Worm (Caenorhabditis elegans) whole organism, L4 larva: Measurements from ENCODE around the gene nhr-280.
"Not testable (repeated sequence)": the region's sequence is repeated elsewhere in the genome, so short reads cannot be mapped to it uniquely, and the experiment has no call there.

Source experiments
- D1046.2 ChIP-seq: fragments of 200-800 bp; sonication (Bioruptor generic); IDR thresholded peaks from 2 replicates; pipeline ENCODE4 v1.3.6; 2022; ENCODE audit warnings: missing genetic modification characterization, missing compliant biosample characterization
- Y105C5A.15 ChIP-seq: fragments of 200-800 bp; sonication (Bioruptor generic); IDR thresholded peaks from 2 replicates; pipeline ENCODE4 v1.3.6; 2022; ENCODE audit warnings: missing genetic modification characterization, missing compliant biosample characterization
- Y48G9A.11 ChIP-seq: fragments of 200-800 bp; sonication (Bioruptor generic); IDR thresholded peaks from 2 replicates; pipeline ENCODE4 v1.3.6; 2022; ENCODE audit warnings: missing genetic modification reagents, missing genetic modification characterization, missing compliant biosample characterization
- ZK546.5 ChIP-seq, 2 experiments: sonication (generic microtip); optimal IDR thresholded peaks; 2 replicates each; lab custom pipeline; 2017; ENCODE audit warnings: missing biosample characterization in 2 of 2, missing genetic modification characterization in 2 of 2
- aha-1 ChIP-seq: fragments of 150-350 bp; peaks from one replicate; lab custom pipeline; 2014; ENCODE audit warnings: missing biosample characterization, missing genetic modification characterization
- ama-1 ChIP-seq: fragments of 150-350 bp; optimal IDR thresholded peaks from 2 replicates; lab custom pipeline; 2014; ENCODE audit warnings: inconsistent platforms, mixed read lengths
- ceh-20 ChIP-seq: fragments of 200-800 bp; sonication (Bioruptor generic); IDR thresholded peaks from 2 replicates; pipeline ENCODE4 v1.3.6; 2022; ENCODE audit warnings: missing genetic modification reagents, missing genetic modification characterization, missing compliant biosample characterization
- ceh-44 ChIP-seq: fragments of 200-800 bp; sonication (Bioruptor generic); IDR thresholded peaks from 2 replicates; pipeline ENCODE4 v1.3.6; 2022; ENCODE audit warnings: missing genetic modification reagents, missing genetic modification characterization, missing compliant biosample characterization
- ces-1 ChIP-seq: fragments of 150-350 bp; sonication (generic microtip); optimal IDR thresholded peaks from 4 replicates; lab custom pipeline; 2014; ENCODE audit warnings: missing biosample characterization, missing genetic modification reagents, missing genetic modification characterization
- cey-2 ChIP-seq: sonication (generic microtip); optimal IDR thresholded peaks from 3 replicates; lab custom pipeline; 2017; ENCODE audit warnings: missing genetic modification characterization, mild to moderate bottlenecking, missing compliant biosample characterization, antibody characterized with exemption, borderline replicate concordance; ENCODE audit not compliant: insufficient read depth
- daf-12 ChIP-seq: fragments of 150-350 bp; optimal IDR thresholded peaks from 2 replicates; lab custom pipeline; 2014; ENCODE audit warnings: missing biosample characterization, missing genetic modification reagents, missing genetic modification characterization
- dmd-6 ChIP-seq: fragments of 200-800 bp; sonication (Bioruptor generic); IDR thresholded peaks from 2 replicates; pipeline ENCODE4 v1.3.6; 2022; ENCODE audit warnings: missing genetic modification reagents, missing genetic modification characterization, missing compliant biosample characterization
- duxl-1 ChIP-seq: sonication (generic microtip); optimal IDR thresholded peaks from 2 replicates; lab custom pipeline; 2016; ENCODE audit warnings: mild to moderate bottlenecking, missing genetic modification characterization, moderate library complexity, missing compliant biosample characterization; ENCODE audit not compliant: poor library complexity
- egl-27 ChIP-seq: sonication (generic microtip); optimal IDR thresholded peaks from 3 replicates; lab custom pipeline; 2017; ENCODE audit warnings: missing biosample characterization, missing genetic modification reagents, missing genetic modification characterization
- fkh-10 ChIP-seq: fragments of 150-350 bp; optimal IDR thresholded peaks from 2 replicates; lab custom pipeline; 2014; ENCODE audit warnings: missing biosample characterization, missing genetic modification reagents, missing genetic modification characterization
- gei-8 ChIP-seq: fragments of 200-800 bp; sonication (Bioruptor generic); optimal IDR thresholded peaks from 2 replicates; lab custom pipeline; 2018; ENCODE audit warnings: mild to moderate bottlenecking, missing genetic modification characterization, missing compliant biosample characterization
- hif-1 ChIP-seq, 2 experiments: sonication (generic microtip); optimal IDR thresholded peaks; 2 replicates each; lab custom pipeline; 2016 to 2017; ENCODE audit warnings: missing compliant biosample characterization in 2 of 2, missing genetic modification characterization in 2 of 2, missing genetic modification reagents in 2 of 2, missing genotype in 2 of 2, mild to moderate bottlenecking in 1 of 2
- hlh-11 ChIP-seq: fragments of 200-800 bp; sonication (Bioruptor generic); optimal IDR thresholded peaks from 2 replicates; lab custom pipeline; 2018; ENCODE audit warnings: mild to moderate bottlenecking, missing genetic modification characterization, missing compliant biosample characterization
- hlh-30 ChIP-seq: sonication (generic microtip); optimal IDR thresholded peaks from 2 replicates; lab custom pipeline; 2017; ENCODE audit warnings: antibody characterized with exemption, mild to moderate bottlenecking, missing genetic modification characterization, missing compliant biosample characterization; ENCODE audit not compliant: insufficient read depth
- hmg-1.1 ChIP-seq: fragments of 200-800 bp; sonication (Bioruptor generic); IDR thresholded peaks from 2 replicates; pipeline ENCODE4 v1.3.6; 2022; ENCODE audit warnings: missing genetic modification reagents, missing genetic modification characterization, missing compliant biosample characterization
- lin-29 ChIP-seq: fragments of 200-800 bp; sonication (Bioruptor generic); IDR thresholded peaks from 2 replicates; pipeline ENCODE4 v1.3.6; 2022; ENCODE audit warnings: missing genetic modification reagents, missing genetic modification characterization, missing compliant biosample characterization
- lsy-2 ChIP-seq, 2 experiments: fragments of 150-350 bp in 1 of 2; sonication (generic microtip) in 1 of 2; optimal IDR thresholded peaks; 2 replicates each; lab custom pipeline; 2014 to 2017; ENCODE audit warnings: missing biosample characterization in 2 of 2, missing genetic modification characterization in 2 of 2
- mdt-29 ChIP-seq: fragments of 200-800 bp; sonication (Bioruptor generic); IDR thresholded peaks from 2 replicates; pipeline ENCODE4 v1.3.6; 2022; ENCODE audit warnings: missing genetic modification reagents, missing genetic modification characterization, missing compliant biosample characterization
- mxl-2 ChIP-seq: fragments of 200-800 bp; sonication (Bioruptor generic); conservative IDR thresholded peaks from 2 replicates; pipeline ENCODE4 v1.3.6; 2022; ENCODE audit warnings: missing genetic modification reagents, missing genetic modification characterization, missing compliant biosample characterization
- nhr-11 ChIP-seq: fragments of 150-350 bp; optimal IDR thresholded peaks from 2 replicates; lab custom pipeline; 2014; ENCODE audit warnings: missing biosample characterization, missing genetic modification characterization
- nhr-28 ChIP-seq: fragments of 150-350 bp; optimal IDR thresholded peaks from 2 replicates; lab custom pipeline; 2014; ENCODE audit warnings: missing biosample characterization, missing genetic modification characterization
- nhr-41 ChIP-seq: fragments of 200-800 bp; sonication (Bioruptor generic); IDR thresholded peaks from 2 replicates; pipeline ENCODE4 v1.3.6; 2022; ENCODE audit warnings: missing genetic modification reagents, missing genetic modification characterization, missing compliant biosample characterization
- nhr-42 ChIP-seq: fragments of 200-800 bp; sonication (Bioruptor generic); IDR thresholded peaks from 2 replicates; pipeline ENCODE4 v1.3.6; 2022; ENCODE audit warnings: missing genetic modification characterization, missing compliant biosample characterization
- nhr-48 ChIP-seq: sonication (generic microtip); optimal IDR thresholded peaks from 2 replicates; lab custom pipeline; 2016; ENCODE audit warnings: mild to moderate bottlenecking, missing genetic modification characterization, missing compliant biosample characterization
- nhr-76 ChIP-seq: fragments of 150-350 bp; optimal IDR thresholded peaks from 2 replicates; lab custom pipeline; 2014; ENCODE audit warnings: missing biosample characterization, missing genetic modification characterization
- nhr-77 ChIP-seq: fragments of 150-350 bp; optimal IDR thresholded peaks from 2 replicates; lab custom pipeline; 2014; ENCODE audit warnings: missing biosample characterization, missing genetic modification characterization
- pha-4 ChIP-seq, 2 experiments: fragments of 150-350 bp in 1 of 2; fragments of 200-800 bp in 1 of 2; sonication (Bioruptor generic) in 1 of 2; IDR thresholded peaks in 1 of 2; optimal IDR thresholded peaks in 1 of 2; 2 replicates each; pipeline versions ENCODE4 v1.3.6 to Lab custom; 2014 to 2022; ENCODE audit warnings: missing genetic modification characterization in 2 of 2, missing genetic modification reagents in 2 of 2, missing biosample characterization in 1 of 2, missing compliant biosample characterization in 1 of 2
- saeg-2 ChIP-seq: fragments of 200-800 bp; sonication (Bioruptor generic); IDR thresholded peaks from 2 replicates; pipeline ENCODE4 v1.3.6; 2022; ENCODE audit warnings: missing genetic modification reagents, missing genetic modification characterization, missing compliant biosample characterization
- set-16 ChIP-seq: fragments of 200-800 bp; sonication (Bioruptor generic); IDR thresholded peaks from 2 replicates; pipeline ENCODE4 v1.3.6; 2022; ENCODE audit warnings: missing genetic modification reagents, missing genetic modification characterization, missing compliant biosample characterization
- skn-1 ChIP-seq: fragments of 150-350 bp; optimal IDR thresholded peaks from 2 replicates; lab custom pipeline; 2014; ENCODE audit warnings: missing biosample characterization, missing genetic modification characterization
- snpc-1.2 ChIP-seq: fragments of 200-800 bp; sonication (Bioruptor generic); IDR thresholded peaks from 2 replicates; pipeline ENCODE4 v1.3.6; 2022; ENCODE audit warnings: missing genetic modification reagents, missing genetic modification characterization, missing compliant biosample characterization
- spr-3 ChIP-seq: fragments of 200-800 bp; sonication (Bioruptor generic); optimal IDR thresholded peaks from 2 replicates; lab custom pipeline; 2018; ENCODE audit warnings: mild to moderate bottlenecking, missing genetic modification characterization, missing compliant biosample characterization
- tra-1 ChIP-seq: fragments of 200-800 bp; sonication (Bioruptor generic); IDR thresholded peaks from 2 replicates; pipeline ENCODE4 v1.3.6; 2022; ENCODE audit warnings: missing genetic modification reagents, missing genetic modification characterization, missing compliant biosample characterization
- unc-62 ChIP-seq, 3 experiments: fragments of 150-350 bp in 1 of 3; sonication (generic microtip); optimal IDR thresholded peaks in 2 of 3; peaks in 1 of 3; 1 replicate in 1 of 3; 2 replicates in 2 of 3; lab custom pipeline; 2014 to 2017; ENCODE audit warnings: missing biosample characterization in 3 of 3, missing genetic modification characterization in 3 of 3, missing genetic modification reagents in 3 of 3, missing genotype in 1 of 3
- zip-2 ChIP-seq: fragments of 150-350 bp; optimal IDR thresholded peaks from 2 replicates; lab custom pipeline; 2014; ENCODE audit warnings: missing biosample characterization, missing genetic modification characterization

Gene nhr-280

DNA sequence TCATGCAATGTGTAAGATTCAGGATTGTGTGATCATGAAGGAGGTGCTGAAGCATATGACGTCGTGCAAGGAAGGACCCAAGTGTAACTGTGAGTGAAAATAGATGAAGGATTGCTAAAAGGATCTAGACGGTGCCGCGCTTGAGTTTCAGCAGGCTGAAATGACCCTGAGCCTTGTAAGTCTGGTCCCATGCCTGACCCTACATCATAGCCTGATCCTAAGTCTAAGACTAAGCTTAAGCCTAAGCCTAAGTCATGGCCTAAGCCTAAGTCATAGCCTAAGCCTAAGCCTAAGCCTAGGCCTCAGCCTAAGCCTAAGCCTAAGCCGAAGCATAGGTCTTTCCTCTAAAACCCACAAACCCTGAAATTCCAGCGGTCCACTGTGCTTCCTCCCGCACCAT, 12.7 kb downstream of the nhr-280 start:
- TF ChIP-seq spr-3: no peak
- peak; percentile 91 for TF ChIP-seq aha-1

DNA sequence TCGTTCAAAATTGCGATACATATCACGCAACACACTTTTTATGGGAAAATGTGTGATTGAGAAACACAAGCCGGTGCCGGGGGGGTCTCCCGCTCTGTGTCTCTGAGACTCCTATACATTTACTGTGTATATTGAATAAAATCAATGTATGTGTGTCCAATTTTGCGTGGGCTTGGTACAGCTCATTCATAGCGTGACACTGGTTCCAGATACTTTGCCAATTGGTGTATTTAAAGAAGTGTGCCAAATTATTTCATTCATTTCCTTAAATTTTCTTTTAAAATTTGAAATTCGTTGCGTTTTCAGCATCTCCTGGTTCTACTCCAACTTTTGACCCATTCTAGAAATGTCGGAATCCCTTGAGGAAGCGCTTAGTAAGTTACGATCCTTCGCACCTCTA, 13.3 kb downstream of the nhr-280 start, which contains the start of gene C29F9.5:
C29F9.5 (plus strand) TSS at position 301 of the 400 bp plus-strand sequence.
- TF ChIP-seq pha-4 (GFP tag; IDR thresholded peaks at IDR 0.05; lab: Robert Waterston, UW) (no peak), pha-4 (tag; optimal IDR thresholded peaks at IDR 0.05; lab: Kevin White, UChicago) (no peak), unc-62 (GFP tag; optimal IDR thresholded peaks at IDR 0.05 in 1 of 2; lab: Kevin White, UChicago) (peak in 1 of 2 experiments; percentile 59), unc-62 (tag; optimal IDR thresholded peaks at IDR 0.05; lab: Kevin White, UChicago) (no peak), nhr-77 (tag; lab: Kevin White, UChicago) (no peak)

DNA sequence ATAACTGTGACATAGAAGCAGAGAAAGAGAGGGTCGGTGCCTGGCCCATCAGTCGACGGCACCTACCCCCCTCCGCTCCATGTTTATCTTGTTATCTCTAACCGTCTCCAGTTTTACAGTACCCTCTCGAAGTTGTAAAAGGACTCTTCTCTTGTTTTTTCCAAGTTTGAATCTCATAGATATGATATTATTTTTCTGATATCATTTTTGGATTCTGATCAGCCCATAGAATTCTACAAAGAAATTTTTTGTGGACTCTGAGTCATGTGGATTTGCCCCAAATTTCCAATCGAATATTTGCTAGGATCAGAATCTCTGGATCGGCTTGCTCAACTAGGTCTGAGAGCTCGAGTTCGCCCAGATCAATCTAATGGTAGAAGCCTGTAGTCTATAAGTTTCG, 15.9 kb downstream of the nhr-280 start, which contains the start of gene C29F9.6:
C29F9.6 (plus strand) TSS at position 301 of the 400 bp plus-strand sequence.
- TF ChIP-seq duxl-1 (tag; lab: Kevin White, UChicago) (no peak), set-16 (no peak), tra-1 (GFP tag; lab: Robert Waterston, UW) (no peak), Y48G9A.11 (GFP tag; lab: Robert Waterston, UW) (no peak), nhr-42 (GFP tag; lab: Robert Waterston, UW) (no peak), cey-2 (tag; lab: Kevin White, UChicago) (no peak), nhr-28 (tag; lab: Kevin White, UChicago) (no peak), saeg-2 (GFP tag; lab: Robert Waterston, UW) (no peak), hlh-30 (tag; lab: Kevin White, UChicago) (no peak), fkh-10 (no peak), aha-1 (no peak), ces-1 (no peak), hif-1 (tag; optimal IDR thresholded peaks at IDR 0.05; lab: Kevin White, UChicago) (no peak), ZK546.5 (tag; optimal IDR thresholded peaks at IDR 0.05; lab: Kevin White, UChicago) (no peak), daf-12 (tag; lab: Kevin White, UChicago) (no peak), egl-27 (tag; lab: Kevin White, UChicago) (no peak), dmd-6 (GFP tag; lab: Robert Waterston, UW) (no peak)

DNA sequence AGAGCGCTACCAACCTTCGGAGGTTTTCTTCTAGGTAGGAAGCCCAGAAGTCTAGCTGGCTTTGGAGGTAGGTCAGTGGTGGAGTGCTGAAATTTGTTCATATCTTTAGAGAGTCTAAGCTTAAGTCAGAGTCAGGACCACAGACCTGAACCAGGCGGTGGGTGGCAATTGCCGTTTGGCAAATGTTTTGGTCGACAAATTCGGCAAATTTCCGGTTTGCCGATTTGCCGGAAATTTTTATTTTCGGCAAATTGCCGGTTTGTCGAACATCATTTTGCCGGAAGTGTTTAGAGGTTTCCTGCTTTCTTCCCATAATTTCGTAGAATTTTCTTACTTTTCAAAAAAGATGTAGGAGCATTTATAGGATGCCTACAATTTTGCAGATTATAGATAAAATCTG, 31.7 kb downstream of the nhr-280 start, which contains the start of gene C29F9.9:
C29F9.9 (minus strand) TSS at position 101 of the 400 bp plus-strand sequence.
- not testable (repeated sequence) for TF ChIP-seq skn-1; mdt-29 (GFP tag; lab: Robert Waterston, UW); ceh-20 (GFP tag; lab: Robert Waterston, UW)

DNA sequence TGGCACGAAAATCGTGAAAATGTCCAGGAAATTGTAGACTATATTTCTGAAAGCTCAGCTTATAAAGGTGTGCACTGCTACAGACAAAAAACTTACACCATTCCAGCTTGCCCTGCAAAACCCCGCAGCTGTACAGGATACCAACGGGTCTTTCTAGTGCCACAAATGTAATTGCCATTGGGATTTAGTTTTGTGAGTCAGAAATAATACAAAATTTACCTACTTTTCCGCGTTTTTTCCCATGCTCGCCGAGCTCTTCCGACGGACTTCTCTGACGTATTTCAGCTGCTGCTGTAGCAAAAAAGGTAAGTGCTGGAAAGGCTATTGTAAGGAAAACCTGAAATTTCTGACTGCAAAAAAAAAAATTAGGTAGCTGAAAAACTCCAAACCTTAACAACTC, 33.5 kb downstream of the nhr-280 start, which contains the start of gene C29F9.8:
C29F9.8 (minus strand) TSS at position 101 of the 400 bp plus-strand sequence.
- not testable (repeated sequence) for TF ChIP-seq nhr-76 (tag; lab: Kevin White, UChicago); nhr-48; D1046.2 (GFP tag; lab: Robert Waterston, UW)
- TF ChIP-seq, all 104 proteins: peak for 0; not testable (repeated sequence) for 104

DNA sequence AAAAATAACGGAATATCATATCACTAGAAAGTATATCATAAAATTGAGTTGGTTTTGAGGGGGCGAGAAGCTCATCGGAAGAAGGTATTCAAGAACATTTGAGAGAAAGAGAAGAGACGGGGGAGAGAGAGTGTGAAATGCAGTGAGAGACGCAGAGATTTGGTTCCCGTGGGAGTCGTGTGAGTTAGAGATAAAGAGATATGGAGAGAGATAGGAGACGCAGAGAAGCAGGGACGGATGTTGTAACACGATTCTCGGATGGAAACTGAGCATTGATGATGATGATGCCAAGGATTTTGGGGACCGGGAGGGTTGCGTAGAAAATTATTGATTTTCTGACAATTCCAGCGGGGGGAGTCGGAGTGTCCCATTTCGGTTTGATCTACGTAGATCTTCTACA, 34.4 kb downstream of the nhr-280 start:
- peak; percentile 8 for TF ChIP-seq nhr-11
- TF ChIP-seq gei-8: peak; percentile 10
- peak; percentile 26 for TF ChIP-seq hlh-11 (tag; lab: Kevin White, UChicago)
- TF ChIP-seq hlh-30 (tag; lab: Kevin White, UChicago): peak; percentile 40
- no peak for TF ChIP-seq zip-2 (tag; lab: Kevin White, UChicago)
- no peak for TF ChIP-seq mxl-2
- no peak for TF ChIP-seq ama-1 (lab: Kevin White, UChicago)
- no peak for TF ChIP-seq Y105C5A.15 (GFP tag; lab: Robert Waterston, UW)
- peak; percentile 51; the same call in 1 of the 2 replicates for TF ChIP-seq hmg-1.1
- 0 out of 2 replicates have a peak, but pooled peaks have one; percentile 29 for TF ChIP-seq nhr-42 (GFP tag; lab: Robert Waterston, UW)
- peak in 1 of 2 experiments; percentile 16 for TF ChIP-seq lsy-2 (tag; optimal IDR thresholded peaks at IDR 0.05; lab: Kevin White, UChicago)
- TF ChIP-seq lin-29 (GFP tag; lab: Robert Waterston, UW): no peak
- no peak for TF ChIP-seq ceh-44 (GFP tag; lab: Robert Waterston, UW)
- no peak for TF ChIP-seq ceh-20 (GFP tag; lab: Robert Waterston, UW)
- TF ChIP-seq nhr-41: no peak
- TF ChIP-seq snpc-1.2 (GFP tag; lab: Robert Waterston, UW): no peak
